ENCODE assay signal across 2 fruit fly cellular contexts in genomic region chr3L:10224470-10225213, dm6.
A peak's percentile ranks its signal among the peaks of the same experiment; 100 is the strongest.
TF ChIP-seq lines count a peak whose summit lies in the region.

No protein-coding gene starts in this region.

TF ChIP-seq in whole organism, embryonic, 481 proteins besides CTCF, POLR2A, EP300 and RAD21 (continued from another document):
- TF ChIP-seq CG34376 (GFP tag; optimal IDR thresholded peaks at IDR 0.05; lab: Kevin White, UChicago) (no peak), HLH54F (GFP tag; optimal IDR thresholded peaks at IDR 0.05; lab: Kevin White, UChicago) (no peak), B-H2 (GFP tag; optimal IDR thresholded peaks at IDR 0.05; lab: Kevin White, UChicago) (no peak), Pdp1 (GFP tag; optimal IDR thresholded peaks at IDR 0.05; lab: Kevin White, UChicago) (peak in 1 of 2 experiments; percentile 19), sd (tag; optimal IDR thresholded peaks at IDR 0.05; lab: Kevin White, UChicago) (peak; percentile 64), CG9932 (GFP tag; IDR thresholded peaks at IDR 0.05; lab: Robert Waterston, UW) (0 out of 2 replicates have a peak, but pooled peaks have one; percentile 17), bbx (GFP tag; IDR thresholded peaks at IDR 0.05; lab: Robert Waterston, UW; ENCODE audit: partially characterized antibody) (peak; percentile 24; the same call in 1 of the 2 replicates), rib (GFP tag; IDR thresholded peaks at IDR 0.05; lab: Robert Waterston, UW) (no peak), MESR4 (GFP tag; optimal IDR thresholded peaks at IDR 0.05; lab: Kevin White, UChicago) (peak; percentile 35), crol (GFP tag; IDR thresholded peaks at IDR 0.05; lab: Robert Waterston, UW) (peak; percentile 91), Med (GFP tag; lab: Kevin White, UChicago) (peak; percentile 47), CG12769 (tag; optimal IDR thresholded peaks at IDR 0.05; lab: Kevin White, UChicago) (peak; percentile 2), ham (GFP tag; IDR thresholded peaks at IDR 0.05; lab: Robert Waterston, UW) (no peak)

TF ChIP-seq in whole organism, prepupa, 60 proteins besides CTCF, POLR2A, EP300 and RAD21 (continued from another document):
- TF ChIP-seq eg (GFP tag; IDR thresholded peaks at IDR 0.05; lab: Robert Waterston, UW) (no peak), lz (GFP tag; optimal IDR thresholded peaks at IDR 0.05; lab: Kevin White, UChicago) (peak; percentile 13), ss (GFP tag; optimal IDR thresholded peaks at IDR 0.05; lab: Kevin White, UChicago) (no peak), CG6808 (GFP tag; optimal IDR thresholded peaks at IDR 0.05; lab: Kevin White, UChicago) (no peak), OdsH (GFP tag; optimal IDR thresholded peaks at IDR 0.05; lab: Kevin White, UChicago) (no peak), CG6854 (GFP tag; optimal IDR thresholded peaks at IDR 0.05; lab: Kevin White, UChicago) (no peak), CG10669 (GFP tag; optimal IDR thresholded peaks at IDR 0.05; lab: Kevin White, UChicago) (peak; percentile 58), vri (GFP tag; optimal IDR thresholded peaks at IDR 0.05; lab: Kevin White, UChicago) (no peak), Sox15 (GFP tag; optimal IDR thresholded peaks at IDR 0.05; lab: Kevin White, UChicago) (no peak), Ets96B (tag; optimal IDR thresholded peaks at IDR 0.05; lab: Kevin White, UChicago) (no peak), net (GFP tag; optimal IDR thresholded peaks at IDR 0.05; lab: Kevin White, UChicago) (peak; percentile 2), Smox (GFP tag; optimal IDR thresholded peaks at IDR 0.05; lab: Kevin White, UChicago) (no peak), CG6792 (GFP tag; optimal IDR thresholded peaks at IDR 0.05; lab: Kevin White, UChicago) (peak; percentile 11), CG3032 (tag; optimal IDR thresholded peaks at IDR 0.05; lab: Kevin White, UChicago) (no peak), CG31627 (GFP tag; optimal IDR thresholded peaks at IDR 0.05; lab: Kevin White, UChicago) (peak; percentile 20), Hr38 (GFP tag; optimal IDR thresholded peaks at IDR 0.05; lab: Kevin White, UChicago) (no peak), spab (GFP tag; optimal IDR thresholded peaks at IDR 0.05; lab: Kevin White, UChicago) (no peak), dsx (GFP tag; optimal IDR thresholded peaks at IDR 0.05; lab: Kevin White, UChicago; ENCODE audit: poor library complexity, severe bottlenecking) (peak; percentile 77), Lpt (GFP tag; optimal IDR thresholded peaks at IDR 0.05; lab: Kevin White, UChicago) (no peak), Gug (GFP tag; IDR thresholded peaks at IDR 0.05; lab: Robert Waterston, UW) (no peak), CG6163 (GFP tag; IDR thresholded peaks at IDR 0.05; lab: Robert Waterston, UW) (no peak), Sox14 (GFP tag; optimal IDR thresholded peaks at IDR 0.05; lab: Kevin White, UChicago) (peak; percentile 17), CG8319 (GFP tag; optimal IDR thresholded peaks at IDR 0.05; lab: Kevin White, UChicago) (no peak), CG8632 (GFP tag; optimal IDR thresholded peaks at IDR 0.05; lab: Kevin White, UChicago) (peak; percentile 0), CG11902 (GFP tag; optimal IDR thresholded peaks at IDR 0.05; lab: Kevin White, UChicago) (no peak), fd59A (GFP tag; optimal IDR thresholded peaks at IDR 0.05; lab: Kevin White, UChicago) (no peak), CG6276 (GFP tag; optimal IDR thresholded peaks at IDR 0.05; lab: Kevin White, UChicago) (no peak), Hr39 (GFP tag; optimal IDR thresholded peaks at IDR 0.05; lab: Kevin White, UChicago) (peak; percentile 31), Ets21C (GFP tag; optimal IDR thresholded peaks at IDR 0.05; lab: Kevin White, UChicago) (no peak), CG16779 (tag; optimal IDR thresholded peaks at IDR 0.05; lab: Kevin White, UChicago) (no peak), CG10631 (GFP tag; optimal IDR thresholded peaks at IDR 0.05; lab: Kevin White, UChicago) (peak; percentile 19), pdm3 (GFP tag; optimal IDR thresholded peaks at IDR 0.05; lab: Kevin White, UChicago) (no peak), fkh (GFP tag; optimal IDR thresholded peaks at IDR 0.05; lab: Kevin White, UChicago) (no peak), dac (GFP tag; optimal IDR thresholded peaks at IDR 0.05; lab: Kevin White, UChicago) (no peak), CG11294 (GFP tag; IDR thresholded peaks at IDR 0.05; lab: Robert Waterston, UW) (no peak), achi (GFP tag; optimal IDR thresholded peaks at IDR 0.05; lab: Kevin White, UChicago) (peak; percentile 16)
TF ChIP-seq in whole organism, prepupa: peak in this region for 21.
